Worm (Caenorhabditis elegans) whole organism, mixed stage, embryonic: ENCODE measurements around the gene trcs-1.

Experiments
- ces-1 ChIP-seq: fragments of 150-350 bp; optimal IDR thresholded peaks from 2 replicates; lab custom pipeline; 2014; ENCODE audit warnings: missing biosample characterization, missing genetic modification reagents, missing genetic modification characterization
- ham-2 ChIP-seq: fragments of 200-800 bp; sonication (Bioruptor generic); optimal IDR thresholded peaks from 2 replicates; lab custom pipeline; 2018; ENCODE audit warnings: mild to moderate bottlenecking, missing genetic modification characterization, missing compliant biosample characterization
- mep-1 ChIP-seq: fragments of 150-350 bp; optimal IDR thresholded peaks from 2 replicates; lab custom pipeline; 2017; ENCODE audit warnings: missing biosample characterization, missing genetic modification reagents, missing genetic modification characterization, inconsistent platforms
- nhr-76 ChIP-seq: sonication (generic microtip); optimal IDR thresholded peaks from 2 replicates; lab custom pipeline; 2017; ENCODE audit warnings: missing biosample characterization, missing genetic modification characterization
- pha-4 ChIP-seq: fragments of 150-350 bp; optimal IDR thresholded peaks from 2 replicates; lab custom pipeline; 2018; ENCODE audit warnings: missing biosample characterization, missing genetic modification reagents, missing genetic modification characterization
- snpc-4 ChIP-seq: fragments of 150-350 bp; optimal IDR thresholded peaks from 2 replicates; lab custom pipeline; 2014; ENCODE audit warnings: missing biosample characterization, missing genetic modification characterization
- sptf-1 ChIP-seq: sonication (generic microtip); optimal IDR thresholded peaks from 2 replicates; lab custom pipeline; 2017; ENCODE audit warnings: mild to moderate bottlenecking, missing genetic modification characterization, moderate library complexity, missing compliant biosample characterization
- unc-62 ChIP-seq: fragments of 150-350 bp; optimal IDR thresholded peaks from 2 replicates; lab custom pipeline; 2014; ENCODE audit warnings: missing biosample characterization, missing genetic modification reagents, missing genetic modification characterization
- zip-8 ChIP-seq: fragments of 150-350 bp; optimal IDR thresholded peaks from 2 replicates; lab custom pipeline; 2014; ENCODE audit warnings: missing biosample characterization, missing genetic modification characterization
- ztf-11 ChIP-seq: fragments of 150-350 bp; optimal IDR thresholded peaks from 2 replicates; lab custom pipeline; 2014; ENCODE audit warnings: missing biosample characterization, missing genetic modification characterization

DNA sequence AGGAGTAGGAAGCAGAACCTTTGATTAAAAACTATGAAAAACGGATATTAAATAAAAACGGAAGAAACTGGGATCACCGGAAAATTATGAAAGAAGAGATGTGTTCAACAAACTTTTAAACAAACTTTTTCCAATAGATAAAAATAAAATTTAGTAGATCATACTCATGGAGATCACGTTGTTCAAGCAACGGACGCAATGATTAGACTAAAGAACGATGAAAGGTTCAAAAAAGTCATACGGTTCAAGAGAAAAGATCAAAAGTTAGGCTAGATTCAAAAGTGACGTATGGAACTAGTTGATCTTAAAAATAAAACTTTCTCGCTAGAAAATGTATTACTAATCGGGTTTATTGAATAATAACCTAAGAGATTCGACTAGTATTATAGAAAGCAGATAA is 43.5 kb upstream of the trcs-1 start:
- TF ChIP-seq pha-4 (tag; lab: Kevin White, UChicago) (no peak), ham-2 (GFP tag; lab: Kevin White, UChicago) (no peak), snpc-4 (tag; lab: Kevin White, UChicago) (no peak), ztf-11 (no peak), nhr-76 (tag; lab: Kevin White, UChicago) (no peak), unc-62 (GFP tag; lab: Kevin White, UChicago) (no peak), sptf-1 (tag; lab: Kevin White, UChicago) (no peak), zip-8 (tag; lab: Kevin White, UChicago) (no peak), ces-1 (GFP tag; lab: Kevin White, UChicago) (no peak), mep-1 (tag; lab: Kevin White, UChicago) (no peak)
